Worm (Caenorhabditis elegans): Measurements from ENCODE around the gene wrt-7.
"Not testable (repeated sequence)": the region's sequence is repeated elsewhere in the genome, so short reads cannot be mapped to it uniquely, and the experiment has no call there.

The wrt-7 gene

ce11 chrV:15337405-15337804 lies at the start of gene wrt-7:
wrt-7 (minus strand) TSS chrV:15337505.
- no peak for TF ChIP-seq unc-62 (GFP tag; optimal IDR thresholded peaks at IDR 0.05)

ce11 chrV:15384733-15385132 lies 47.4 kb upstream of the wrt-7 start, which contains the start of gene str-102:
str-102 (plus strand) TSS chrV:15385033.
- no peak for TF ChIP-seq unc-62 (GFP tag; optimal IDR thresholded peaks at IDR 0.05)

- no peak for TF ChIP-seq unc-62 (GFP tag; optimal IDR thresholded peaks at IDR 0.05)
Observed at ce11 chrV:15383739-15384138, 46.4 kb upstream of the wrt-7 start, which contains the start of gene str-88. str-88 (minus strand) TSS chrV:15383839.

- no peak for TF ChIP-seq unc-62 (GFP tag; optimal IDR thresholded peaks at IDR 0.05)
Observed at ce11 chrV:15380857-15381256, 43.6 kb upstream of the wrt-7 start, which contains the start of gene dhs-23. dhs-23 (plus strand) TSS chrV:15381219.

ce11 chrV:15379817-15380216 lies 42.5 kb upstream of the wrt-7 start, which contains the start of gene srh-251:
srh-251 (minus strand) TSS chrV:15379917.
- no peak for TF ChIP-seq unc-62 (GFP tag; optimal IDR thresholded peaks at IDR 0.05)

ce11 chrV:15377903-15378302 lies 40.6 kb upstream of the wrt-7 start, which contains the start of gene srh-122:
srh-122 (minus strand) TSS chrV:15378003.
- TF ChIP-seq unc-62 (GFP tag; optimal IDR thresholded peaks at IDR 0.05): no peak

- TF ChIP-seq unc-62 (GFP tag; optimal IDR thresholded peaks at IDR 0.05): no peak
Observed at ce11 chrV:15376223-15376622, 38.9 kb upstream of the wrt-7 start, which contains the start of gene srh-52. srh-52 (minus strand) TSS chrV:15376323.

ce11 chrV:15369707-15370106 lies 32.4 kb upstream of the wrt-7 start, which contains the start of gene nhr-269:
nhr-269 (minus strand) TSS chrV:15369807.
- no peak for TF ChIP-seq unc-62 (GFP tag; optimal IDR thresholded peaks at IDR 0.05)

- TF ChIP-seq unc-62 (GFP tag; optimal IDR thresholded peaks at IDR 0.05): no peak
Observed at ce11 chrV:15367770-15368169, 30.5 kb upstream of the wrt-7 start.

DNA sequence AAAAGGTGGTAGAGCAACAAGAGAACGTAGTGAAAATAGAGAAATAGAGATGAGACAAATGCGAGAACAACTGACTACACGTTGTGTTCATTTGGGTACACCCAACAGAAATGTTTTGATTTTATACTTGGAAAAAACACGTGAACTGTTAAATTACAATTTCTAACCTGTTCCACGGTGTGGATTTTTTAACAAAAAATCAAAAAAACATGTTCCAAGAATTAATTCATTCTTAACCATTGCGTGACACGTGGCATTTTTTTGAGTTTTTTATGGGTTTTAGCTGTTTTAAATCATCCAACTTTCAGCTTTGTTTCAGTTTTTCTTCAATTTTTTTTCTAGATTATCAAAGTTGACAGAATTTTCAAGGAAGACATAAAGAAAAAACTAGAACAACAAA lies 24.1 kb upstream of the wrt-7 start, which contains the start of gene ech-1.1:
ech-1.1 (minus strand) TSS at position 101 of the 400 bp plus-strand sequence.
- not testable (repeated sequence) for TF ChIP-seq unc-62 (GFP tag; optimal IDR thresholded peaks at IDR 0.05)

ce11 chrV:15354648-15355047 lies 17.3 kb upstream of the wrt-7 start, which contains the start of gene C29F3.7:
C29F3.7 (plus strand) TSS chrV:15354901.
- TF ChIP-seq unc-62 (GFP tag; optimal IDR thresholded peaks at IDR 0.05): no peak

DNA sequence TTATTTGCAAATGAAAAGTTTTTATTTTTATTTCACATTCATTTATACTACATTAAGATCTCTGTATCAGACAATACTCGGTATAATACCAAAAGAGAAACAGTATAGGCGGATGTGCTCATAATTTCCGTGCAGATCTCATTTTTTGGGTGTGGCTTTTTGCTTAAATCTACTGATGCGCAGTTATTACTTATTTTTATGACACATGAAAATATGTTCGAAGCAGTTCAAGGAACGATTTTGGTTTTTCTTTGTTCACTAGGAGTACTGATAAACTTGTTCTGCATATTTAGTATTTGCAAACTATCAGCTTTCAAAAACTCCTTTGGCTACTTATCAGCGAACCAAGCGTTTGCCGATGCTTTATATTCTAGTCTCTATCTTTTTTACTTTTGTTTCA lies 15.1 kb upstream of the wrt-7 start, which contains the start of gene srx-58:
srx-58 (plus strand) TSS at position 301 of the 400 bp plus-strand sequence.
- no peak for TF ChIP-seq unc-62 (GFP tag; optimal IDR thresholded peaks at IDR 0.05)

DNA sequence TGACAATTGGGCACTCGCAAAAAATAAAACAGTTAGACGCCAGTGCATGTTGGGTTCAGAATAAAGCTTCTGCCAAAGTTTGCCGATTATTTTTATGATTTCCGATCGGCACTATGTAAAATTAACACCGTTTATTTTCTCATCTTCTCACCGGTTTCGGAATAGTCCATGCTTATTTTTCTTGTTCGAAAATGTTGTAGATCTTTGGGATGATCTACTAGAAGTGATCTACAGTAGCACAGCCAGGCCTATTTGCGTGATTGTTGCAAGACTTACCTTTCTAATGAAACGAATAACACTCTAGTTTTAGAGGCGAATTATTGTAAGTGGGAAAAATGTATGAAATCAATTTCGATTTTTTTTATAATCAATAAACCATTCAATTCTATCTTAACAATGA lies 13.3 kb upstream of the wrt-7 start, which contains the start of gene clec-231:
clec-231 (minus strand) TSS at position 101 of the 400 bp plus-strand sequence.
- no peak for TF ChIP-seq unc-62 (GFP tag; optimal IDR thresholded peaks at IDR 0.05)

ce11 chrV:15349044-15349443 lies 11.7 kb upstream of the wrt-7 start, which contains the start of gene clec-230:
clec-230 (minus strand) TSS chrV:15349144.
- TF ChIP-seq unc-62 (GFP tag; optimal IDR thresholded peaks at IDR 0.05): no peak

DNA sequence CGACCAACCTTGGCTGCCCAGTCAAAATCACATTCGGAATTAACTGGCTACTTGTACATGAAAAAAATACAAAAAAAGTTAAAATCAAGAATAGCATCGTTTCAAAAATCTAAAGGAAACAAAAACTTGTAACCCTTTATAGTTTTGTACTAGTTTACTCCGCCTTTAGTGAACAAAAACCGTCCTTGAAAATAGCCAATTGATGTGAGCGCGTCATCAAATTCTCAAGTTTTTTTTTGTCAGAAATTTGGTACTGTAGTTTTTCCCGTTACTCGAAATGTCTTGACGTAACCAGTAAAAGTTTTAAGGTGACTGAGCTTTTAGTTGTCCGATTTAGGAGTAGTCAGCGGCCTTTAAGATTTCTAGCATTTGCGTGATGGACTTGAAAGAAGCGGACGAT lies 10.0 kb upstream of the wrt-7 start, which contains the start of gene C29F3.3:
C29F3.3 (minus strand) TSS at position 101 of the 400 bp plus-strand sequence.
- TF ChIP-seq unc-62 (GFP tag; optimal IDR thresholded peaks at IDR 0.05): no peak

ce11 chrV:15344481-15344880 lies 7.2 kb upstream of the wrt-7 start, which contains the start of gene wrt-8:
wrt-8 (minus strand) TSS chrV:15344581.
- no peak for TF ChIP-seq unc-62 (GFP tag; optimal IDR thresholded peaks at IDR 0.05)

DNA sequence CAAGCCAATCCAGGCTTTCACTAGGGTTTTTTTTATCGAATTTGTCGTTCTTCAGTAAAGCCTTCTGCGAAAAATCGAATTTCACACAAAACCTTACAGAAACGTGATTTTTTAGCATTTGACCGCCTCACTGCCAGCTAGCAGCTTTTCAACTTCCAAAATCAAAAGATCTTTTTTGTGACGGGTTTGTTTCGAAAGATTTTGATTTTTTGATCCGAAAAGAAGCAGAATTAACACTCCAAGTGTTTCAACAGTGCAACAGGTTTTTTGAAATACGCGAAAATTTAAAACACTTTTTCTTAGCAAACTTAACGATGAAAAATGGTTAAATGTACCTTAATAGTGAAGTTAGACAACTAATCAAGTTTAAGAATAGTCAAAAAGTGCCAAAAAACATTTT lies 4.1 kb upstream of the wrt-7 start, which contains the start of gene clec-229:
clec-229 (minus strand) TSS at position 101 of the 400 bp plus-strand sequence.
- TF ChIP-seq unc-62 (GFP tag; optimal IDR thresholded peaks at IDR 0.05): no peak

Measured in whole organism, dauer.